Fruit fly (Drosophila melanogaster): ENCODE data around the gene twit.

The twit gene

dm6 chr2L:20883624-20884220 lies 31.3 kb downstream of the twit start:
- TF ChIP-seq Hr78 (GFP tag; optimal IDR thresholded peaks at IDR 0.05) (no peak), h (GFP tag; optimal IDR thresholded peaks at IDR 0.05) (no peak), Sp1 (GFP tag; optimal IDR thresholded peaks at IDR 0.05) (no peak), foxo (GFP tag; optimal IDR thresholded peaks at IDR 0.05) (no peak), rgr (GFP tag; optimal IDR thresholded peaks at IDR 0.05) (no peak), dl (GFP tag; optimal IDR thresholded peaks at IDR 0.05; ENCODE audit: insufficient read depth in 1 of 2, partially characterized antibody in 2 of 2) (no peak), psq (GFP tag; optimal IDR thresholded peaks at IDR 0.05) (no peak), Jra (GFP tag; optimal IDR thresholded peaks at IDR 0.05) (no peak), sv (GFP tag; optimal IDR thresholded peaks at IDR 0.05) (no peak), dmrt93B (GFP tag; optimal IDR thresholded peaks at IDR 0.05) (no peak), CG32264 (GFP tag; optimal IDR thresholded peaks at IDR 0.05) (no peak), Dfd (GFP tag; optimal IDR thresholded peaks at IDR 0.05) (no peak), CrebA (GFP tag; optimal IDR thresholded peaks at IDR 0.05; ENCODE audit: borderline replicate concordance) (no peak), Myc (optimal IDR thresholded peaks at IDR 0.05) (no peak), ey (GFP tag; optimal IDR thresholded peaks at IDR 0.05) (no peak), br (GFP tag; optimal IDR thresholded peaks at IDR 0.05) (no peak), Hr83 (GFP tag; optimal IDR thresholded peaks at IDR 0.05; ENCODE audit: poor library complexity, severe bottlenecking) (no peak), Abd-B (GFP tag; optimal IDR thresholded peaks at IDR 0.05) (no peak), HLH106 (tag; optimal IDR thresholded peaks at IDR 0.05) (no peak)

- TF ChIP-seq Rel (GFP tag; optimal IDR thresholded peaks at IDR 0.05) (no peak), Rel (tag; optimal IDR thresholded peaks at IDR 0.05) (peak; percentile 8), fru (GFP tag; optimal IDR thresholded peaks at IDR 0.05) (no peak)
These were observed 33.6 kb downstream of the twit start for dm6 chr2L:20885889-20886507.

- TF ChIP-seq Dfd (GFP tag; optimal IDR thresholded peaks at IDR 0.05) (no peak), HLH106 (tag; optimal IDR thresholded peaks at IDR 0.05) (no peak), Sp1 (GFP tag; optimal IDR thresholded peaks at IDR 0.05) (peak; percentile 64), Rel (GFP tag; optimal IDR thresholded peaks at IDR 0.05) (no peak), Rel (tag; optimal IDR thresholded peaks at IDR 0.05) (peak; percentile 22), Mio (GFP tag; optimal IDR thresholded peaks at IDR 0.05) (no peak), CrebA (GFP tag; optimal IDR thresholded peaks at IDR 0.05; ENCODE audit: borderline replicate concordance) (peak; percentile 18), psq (GFP tag; optimal IDR thresholded peaks at IDR 0.05) (no peak)
These were observed 34.9 kb downstream of the twit start for dm6 chr2L:20887273-20887672.

dm6 chr2L:20889857-20890606 lies 37.7 kb downstream of the twit start:
- peak; percentile 21 for TF ChIP-seq Dif (GFP tag; optimal IDR thresholded peaks at IDR 0.05; ENCODE audit: partially characterized antibody)
- peak in 1 of 2 experiments; percentile 43 for TF ChIP-seq dl (GFP tag; optimal IDR thresholded peaks at IDR 0.05; ENCODE audit: insufficient read depth in 1 of 2, partially characterized antibody in 2 of 2)
- no peak for TF ChIP-seq foxo (GFP tag; optimal IDR thresholded peaks at IDR 0.05)
- no peak for TF ChIP-seq Rel (GFP tag; optimal IDR thresholded peaks at IDR 0.05)
- peak; percentile 19 for TF ChIP-seq Rel (tag; optimal IDR thresholded peaks at IDR 0.05)

- TF ChIP-seq Dif (GFP tag; optimal IDR thresholded peaks at IDR 0.05; ENCODE audit: partially characterized antibody) (peak; percentile 40), Vsx2 (GFP tag; optimal IDR thresholded peaks at IDR 0.05; ENCODE audit: partially characterized antibody) (peak; percentile 30), N (GFP tag; optimal IDR thresholded peaks at IDR 0.05) (peak; percentile 55), h (GFP tag; optimal IDR thresholded peaks at IDR 0.05) (no peak), brk (GFP tag; optimal IDR thresholded peaks at IDR 0.05) (no peak), Myc (optimal IDR thresholded peaks at IDR 0.05) (peak; percentile 51)
These were observed 38.8 kb downstream of the twit start for dm6 chr2L:20891188-20891587.
